Fruit fly (Drosophila melanogaster) whole organism, embryonic: ENCODE measurements around the gene eIF4H2.
A peak's percentile ranks its signal among the peaks of the same experiment; 100 is the strongest.

ENCODE experiments used
- Abd-B ChIP-seq: fragments of 200-800 bp; sonication (Bioruptor generic); optimal IDR thresholded peaks from 2 replicates; lab custom pipeline; 2018; ENCODE audit warnings: missing biosample characterization, mild to moderate bottlenecking, missing genetic modification characterization, moderate library complexity
- Adf1 ChIP-seq: fragments of 200-800 bp; sonication (Bioruptor generic); IDR thresholded peaks from 2 replicates; pipeline ENCODE4 v1.3.6; 2022; ENCODE audit warnings: missing biosample characterization, missing genetic modification characterization
- Bdp1 ChIP-seq: fragments of 200-800 bp; sonication (Bioruptor generic); optimal IDR thresholded peaks from 3 replicates; lab custom pipeline; 2016; ENCODE audit warnings: missing biosample characterization, missing genetic modification characterization
- CG11504 ChIP-seq: fragments of 200-800 bp; sonication (Bioruptor generic); optimal IDR thresholded peaks from 3 replicates; lab custom pipeline; 2019; ENCODE audit warnings: missing biosample characterization, mild to moderate bottlenecking, missing genetic modification characterization, moderate library complexity
- CG12236 ChIP-seq: fragments of 200-800 bp; sonication (Bioruptor generic); optimal IDR thresholded peaks from 2 replicates; lab custom pipeline; 2016; ENCODE audit warnings: missing biosample characterization, missing genetic modification characterization
- CG12744 ChIP-seq: fragments of 200-800 bp; sonication (Bioruptor generic); optimal IDR thresholded peaks from 2 replicates; lab custom pipeline; 2016; ENCODE audit warnings: missing biosample characterization, missing genetic modification characterization
- CG13775 ChIP-seq: fragments of 200-800 bp; sonication (Bioruptor generic); optimal IDR thresholded peaks from 3 replicates; lab custom pipeline; 2017; ENCODE audit warnings: missing biosample characterization, mild to moderate bottlenecking, missing genetic modification characterization
- CG15011 ChIP-seq: fragments of 200-800 bp; sonication (Bioruptor generic); optimal IDR thresholded peaks from 3 replicates; lab custom pipeline; 2018; ENCODE audit warnings: missing biosample characterization, mild to moderate bottlenecking, missing genetic modification characterization
- CG15696 ChIP-seq: fragments of 200-800 bp; sonication (Bioruptor generic); optimal IDR thresholded peaks from 2 replicates; lab custom pipeline; 2019; ENCODE audit warnings: missing biosample characterization, mild to moderate bottlenecking, missing genetic modification characterization, moderate library complexity
- CG17328 ChIP-seq: fragments of 200-800 bp; sonication (Bioruptor generic); IDR thresholded peaks from 2 replicates; pipeline ENCODE4 v1.3.6; 2022; ENCODE audit warnings: missing biosample characterization, missing genetic modification characterization
- CG17361 ChIP-seq: fragments of 200-800 bp; sonication (Bioruptor generic); IDR thresholded peaks from 3 replicates; pipeline ENCODE4 v1.3.6; 2022; ENCODE audit warnings: missing biosample characterization, missing genetic modification characterization
- CG17568 ChIP-seq: fragments of 200-800 bp; sonication (Bioruptor generic); optimal IDR thresholded peaks from 2 replicates; lab custom pipeline; 2018; ENCODE audit warnings: missing biosample characterization, mild to moderate bottlenecking, missing genetic modification characterization, moderate library complexity
- CG17829 ChIP-seq: fragments of 200-800 bp; optimal IDR thresholded peaks from 2 replicates; lab custom pipeline; 2019; ENCODE audit warnings: missing biosample characterization, mild to moderate bottlenecking, missing genetic modification characterization, moderate library complexity
- CG1792 ChIP-seq: fragments of 200-800 bp; sonication (Bioruptor generic); optimal IDR thresholded peaks from 2 replicates; lab custom pipeline; 2016; ENCODE audit warnings: missing biosample characterization, missing genetic modification characterization
- CG2120 ChIP-seq: fragments of 200-800 bp; sonication (Bioruptor generic); optimal IDR thresholded peaks from 3 replicates; lab custom pipeline; 2016; ENCODE audit warnings: missing biosample characterization, missing genetic modification characterization
- CG2678 ChIP-seq: fragments of 200-800 bp; sonication (Bioruptor generic); optimal IDR thresholded peaks from 3 replicates; lab custom pipeline; 2019; ENCODE audit warnings: missing biosample characterization, mild to moderate bottlenecking, missing genetic modification characterization, moderate library complexity
- CG30403 ChIP-seq: fragments of 200-800 bp; sonication (Bioruptor generic); optimal IDR thresholded peaks from 3 replicates; lab custom pipeline; 2016; ENCODE audit warnings: missing biosample characterization, missing genetic modification characterization
- CG32767 ChIP-seq: fragments of 200-800 bp; sonication (Bioruptor generic); IDR thresholded peaks from 2 replicates; pipeline ENCODE4 v1.3.6; 2022; ENCODE audit warnings: missing biosample characterization, missing genetic modification characterization
- CG34422 ChIP-seq: fragments of 200-800 bp; sonication (Bioruptor generic); IDR thresholded peaks from 3 replicates; pipeline ENCODE4 v1.3.6; 2022; ENCODE audit warnings: missing biosample characterization, missing genetic modification characterization
- CG4854 ChIP-seq: fragments of 200-800 bp; sonication (Bioruptor generic); optimal IDR thresholded peaks from 2 replicates; lab custom pipeline; 2016; ENCODE audit warnings: missing biosample characterization, missing genetic modification characterization, inconsistent platforms
- CG7839 ChIP-seq: fragments of 200-800 bp; sonication (Bioruptor generic); optimal IDR thresholded peaks from 3 replicates; lab custom pipeline; 2018; ENCODE audit warnings: missing biosample characterization, mild to moderate bottlenecking, missing genetic modification characterization, moderate library complexity
- CG9215 ChIP-seq: fragments of 200-800 bp; sonication (Bioruptor generic); IDR thresholded peaks from 2 replicates; pipeline ENCODE4 v1.3.6; 2022; ENCODE audit warnings: missing biosample characterization, missing genetic modification characterization
- CTCF ChIP-seq: fragments of 200-800 bp; sonication (Bioruptor generic); optimal IDR thresholded peaks from 2 replicates; lab custom pipeline; 2017; ENCODE audit warnings: missing biosample characterization, mild to moderate bottlenecking, missing genetic modification characterization, moderate library complexity
- E2f1 ChIP-seq: fragments of 200-800 bp; sonication (Bioruptor generic); IDR thresholded peaks from 2 replicates; pipeline ENCODE4 v1.3.6; 2022; ENCODE audit warnings: missing biosample characterization, missing genetic modification characterization
- Gug ChIP-seq: fragments of 200-800 bp; sonication (Bioruptor generic); IDR thresholded peaks from 4 replicates; pipeline ENCODE4 v1.3.6; 2022; ENCODE audit warnings: missing biosample characterization, missing genetic modification characterization
- Hr51 ChIP-seq, 2 experiments: fragments of 200-800 bp; sonication (Bioruptor generic); optimal IDR thresholded peaks; 2 replicates in 1 of 2; 3 replicates in 1 of 2; lab custom pipeline; 2016 to 2018; ENCODE audit warnings: missing biosample characterization in 2 of 2, missing genetic modification characterization in 2 of 2, mild to moderate bottlenecking in 1 of 2, moderate library complexity in 1 of 2
- MTF-1 ChIP-seq: fragments of 200-800 bp; sonication (Bioruptor generic); optimal IDR thresholded peaks from 2 replicates; lab custom pipeline; 2018; ENCODE audit warnings: missing biosample characterization, mild to moderate bottlenecking, missing genetic modification characterization, borderline replicate concordance
- NC2α ChIP-seq: fragments of 200-800 bp; sonication (Bioruptor generic); optimal IDR thresholded peaks from 2 replicates; lab custom pipeline; 2016; ENCODE audit warnings: missing biosample characterization, missing genetic modification characterization
- Scr ChIP-seq: fragments of 200-800 bp; sonication (Bioruptor generic); IDR thresholded peaks from 2 replicates; pipeline ENCODE4 v1.3.6; 2022; ENCODE audit warnings: missing biosample characterization, missing genetic modification characterization; ENCODE audit not compliant: partially characterized antibody
- Spps ChIP-seq: fragments of 200-800 bp; sonication (Bioruptor generic); optimal IDR thresholded peaks from 2 replicates; lab custom pipeline; 2018; ENCODE audit warnings: missing biosample characterization, mild to moderate bottlenecking, missing genetic modification characterization
- Ssrp ChIP-seq: fragments of 200-800 bp; sonication (Bioruptor generic); optimal IDR thresholded peaks from 2 replicates; lab custom pipeline; 2018; ENCODE audit warnings: missing biosample characterization, mild to moderate bottlenecking, missing genetic modification characterization, moderate library complexity
- TFAM ChIP-seq: fragments of 200-800 bp; sonication (Bioruptor generic); optimal IDR thresholded peaks from 2 replicates; lab custom pipeline; 2017; ENCODE audit warnings: missing biosample characterization, missing genetic modification characterization, inconsistent platforms
- aop ChIP-seq: fragments of 200-800 bp; sonication (Bioruptor generic); IDR thresholded peaks from 2 replicates; pipeline ENCODE4 v1.3.6; 2022; ENCODE audit warnings: missing biosample characterization, missing genetic modification characterization
- bowl ChIP-seq: fragments of 200-800 bp; sonication (Bioruptor generic); IDR thresholded peaks from 2 replicates; pipeline ENCODE4 v1.3.6; 2022; ENCODE audit warnings: missing biosample characterization, missing genetic modification characterization
- btn ChIP-seq: fragments of 200-800 bp; sonication (Bioruptor generic); optimal IDR thresholded peaks from 2 replicates; lab custom pipeline; 2016; ENCODE audit warnings: missing biosample characterization, missing genetic modification characterization
- fd102C ChIP-seq: fragments of 200-800 bp; sonication (Bioruptor generic); optimal IDR thresholded peaks from 2 replicates; lab custom pipeline; 2018; ENCODE audit warnings: missing biosample characterization, mild to moderate bottlenecking, missing genetic modification characterization, moderate library complexity
- lilli ChIP-seq: fragments of 200-800 bp; sonication (Bioruptor generic); optimal IDR thresholded peaks from 3 replicates; lab custom pipeline; 2016; ENCODE audit warnings: missing biosample characterization, missing genetic modification characterization
- mld ChIP-seq: fragments of 200-800 bp; sonication (Bioruptor generic); IDR thresholded peaks from 3 replicates; pipeline ENCODE4 v1.3.6; 2022; ENCODE audit warnings: missing biosample characterization, missing genetic modification characterization; ENCODE audit not compliant: partially characterized antibody
- prd ChIP-seq, 3 experiments: fragments of >200 bp in 2 of 3; fragments of 200-800 bp in 1 of 3; sonication (Bioruptor generic) in 1 of 3; optimal IDR thresholded peaks in 2 of 3; IDR thresholded peaks in 1 of 3; 2 replicates in 2 of 3; 3 replicates in 1 of 3; pipeline versions ENCODE4 v1.3.6 to Lab custom; 2017 to 2022; ENCODE audit warnings: missing biosample characterization in 1 of 3, missing genetic modification characterization in 1 of 3
- psq ChIP-seq: fragments of 200-800 bp; sonication (Bioruptor generic); optimal IDR thresholded peaks from 2 replicates; lab custom pipeline; 2017; ENCODE audit warnings: missing biosample characterization, missing genetic modification characterization
- salm ChIP-seq: fragments of 200-800 bp; sonication (Bioruptor generic); optimal IDR thresholded peaks from 2 replicates; lab custom pipeline; 2018; ENCODE audit warnings: missing biosample characterization, mild to moderate bottlenecking, missing genetic modification characterization
- sens ChIP-seq: fragments of 200-800 bp; sonication (Bioruptor generic); peaks from one replicate; lab custom pipeline; 2016; ENCODE audit warnings: missing biosample characterization, missing genetic modification characterization
- sima ChIP-seq: fragments of 200-800 bp; sonication (Bioruptor generic); optimal IDR thresholded peaks from 2 replicates; lab custom pipeline; 2016; ENCODE audit warnings: missing biosample characterization, missing genetic modification characterization
- slbo ChIP-seq: fragments of 200-800 bp; sonication (Bioruptor generic); IDR thresholded peaks from 2 replicates; pipeline ENCODE4 v1.3.6; 2022; ENCODE audit warnings: missing biosample characterization, missing genetic modification characterization
- unpg ChIP-seq: fragments of 200-800 bp; sonication (Bioruptor generic); optimal IDR thresholded peaks from 3 replicates; lab custom pipeline; 2018; ENCODE audit warnings: missing biosample characterization, mild to moderate bottlenecking, missing genetic modification characterization, moderate library complexity
- usp ChIP-seq: fragments of >200 bp; optimal IDR thresholded peaks from 2 replicates; lab custom pipeline; 2017; ENCODE audit warnings: missing biosample characterization, missing genetic modification characterization
- wor ChIP-seq: fragments of 200-800 bp; sonication (Bioruptor generic); IDR thresholded peaks from 2 replicates; pipeline ENCODE4 v1.3.6; 2022; ENCODE audit warnings: missing biosample characterization, missing genetic modification characterization

eIF4H2 gene

DNA sequence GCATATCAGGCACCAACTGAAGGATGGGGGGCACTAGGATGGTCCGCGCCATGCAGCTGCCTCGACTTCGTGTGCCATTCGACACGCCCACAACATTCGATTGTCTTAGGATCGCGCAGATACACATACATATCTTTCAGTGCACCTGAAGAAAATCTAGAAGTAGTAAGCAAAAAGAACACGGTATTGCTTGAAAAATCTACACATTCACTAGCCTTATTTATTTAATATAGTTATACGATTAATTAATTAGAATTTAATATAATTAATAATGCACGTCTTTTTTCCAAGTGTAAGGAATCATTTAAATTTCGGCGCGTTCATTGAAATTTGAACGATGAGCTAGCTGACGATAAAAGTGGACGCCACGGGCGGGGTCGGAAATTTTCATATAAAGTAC, 8.7 kb downstream of the eIF4H2 start (continued):
- TF ChIP-seq salm (tag; lab: Kevin White, UChicago): no peak
- no peak for TF ChIP-seq Adf1
- peak; percentile 49 for TF ChIP-seq Abd-B (GFP tag; lab: Kevin White, UChicago)
- TF ChIP-seq CG12236: no peak
- TF ChIP-seq Hr51 (GFP tag; optimal IDR thresholded peaks at IDR 0.05; lab: Kevin White, UChicago): peak in 1 of 2 experiments; percentile 27
- no peak for TF ChIP-seq bowl
- TF ChIP-seq CG15011 (GFP tag; lab: Kevin White, UChicago): no peak
- TF ChIP-seq NC2α (GFP tag; lab: Kevin White, UChicago): no peak
- TF ChIP-seq Scr (GFP tag; lab: Robert Waterston, UW): no peak
- peak; percentile 57 for TF ChIP-seq CG17328
- peak; percentile 45 for TF ChIP-seq E2f1 (GFP tag; lab: Robert Waterston, UW)
- no peak for TF ChIP-seq CTCF (GFP tag; lab: Kevin White, UChicago)
- no peak for TF ChIP-seq sima (GFP tag; lab: Kevin White, UChicago)
- TF ChIP-seq psq (GFP tag; lab: Kevin White, UChicago): no peak
- no peak for TF ChIP-seq Bdp1 (GFP tag; lab: Kevin White, UChicago)
- TF ChIP-seq slbo (GFP tag; lab: Robert Waterston, UW): no peak
- TF ChIP-seq btn (GFP tag; lab: Kevin White, UChicago): no peak
- peak; percentile 33 for TF ChIP-seq CG11504 (tag; lab: Kevin White, UChicago)
- peak; percentile 45 for TF ChIP-seq CG2678 (tag; lab: Kevin White, UChicago)
- TF ChIP-seq CG2120: no peak
- TF ChIP-seq CG17361 (GFP tag; lab: Robert Waterston, UW): 0 out of 3 replicates have a peak, but pooled peaks have one; percentile 54
- TF ChIP-seq CG4854 (GFP tag; lab: Kevin White, UChicago): no peak
- TF ChIP-seq TFAM (GFP tag; lab: Kevin White, UChicago): no peak
- peak; percentile 46 for TF ChIP-seq unpg
- TF ChIP-seq CG30403 (GFP tag; lab: Kevin White, UChicago): peak; percentile 28
- TF ChIP-seq CG32767: no peak
- TF ChIP-seq wor (GFP tag; lab: Robert Waterston, UW): 0 out of 2 replicates have a peak, but pooled peaks have one; percentile 13
- TF ChIP-seq Spps (tag; lab: Kevin White, UChicago): peak; percentile 22
- no peak for TF ChIP-seq usp (GFP tag; lab: Kevin White, UChicago)
- no peak for TF ChIP-seq CG9215 (GFP tag; lab: Robert Waterston, UW)
- no peak for TF ChIP-seq MTF-1 (GFP tag; lab: Kevin White, UChicago)
- TF ChIP-seq CG1792 (GFP tag; lab: Kevin White, UChicago): no peak
- TF ChIP-seq CG34422 (GFP tag; lab: Robert Waterston, UW): no peak
- TF ChIP-seq lilli (GFP tag; lab: Kevin White, UChicago): no peak
- peak; percentile 55 for TF ChIP-seq CG7839
- TF ChIP-seq CG12744 (GFP tag; lab: Kevin White, UChicago): no peak
- no peak for TF ChIP-seq prd (optimal IDR thresholded peaks at IDR 0.05; lab: Kevin White, UChicago)
- TF ChIP-seq prd (GFP tag; IDR thresholded peaks at IDR 0.05; lab: Robert Waterston, UW): peak; percentile 48; the same call in 2 of the 3 replicates
- TF ChIP-seq aop (GFP tag; lab: Robert Waterston, UW): no peak
- peak; percentile 57 for TF ChIP-seq CG17829
- peak; percentile 49 for TF ChIP-seq Ssrp (tag; lab: Kevin White, UChicago)
- TF ChIP-seq sens (GFP tag; lab: Kevin White, UChicago): peak; percentile 75
- peak; percentile 32 for TF ChIP-seq CG13775
- TF ChIP-seq mld (GFP tag; lab: Robert Waterston, UW): no peak
- peak; percentile 43 for TF ChIP-seq CG15696
- no peak for TF ChIP-seq CG17568 (GFP tag; lab: Kevin White, UChicago)
- TF ChIP-seq Gug (GFP tag; lab: Robert Waterston, UW): 0 out of 4 replicates have a peak, but pooled peaks have one; percentile 15
- no peak for TF ChIP-seq fd102C (GFP tag; lab: Kevin White, UChicago)
